Worm (Caenorhabditis elegans) whole organism, late embryonic: ENCODE measurements around the gene cutl-2.

Source experiments
- C38D4.7 ChIP-seq: fragments of 200-800 bp; sonication (Bioruptor generic); optimal IDR thresholded peaks from 2 replicates; lab custom pipeline; 2018; ENCODE audit warnings: mild to moderate bottlenecking, missing genetic modification characterization, moderate library complexity, missing compliant biosample characterization
- F13H6.1 ChIP-seq: sonication (generic microtip); optimal IDR thresholded peaks from 2 replicates; lab custom pipeline; 2016; ENCODE audit warnings: missing genetic modification characterization, missing compliant biosample characterization
- K02D7.2 ChIP-seq: sonication (generic microtip); optimal IDR thresholded peaks from 2 replicates; lab custom pipeline; 2017; ENCODE audit warnings: mild to moderate bottlenecking, missing genetic modification characterization, missing compliant biosample characterization
- Y22D7AL.16 ChIP-seq: sonication (generic microtip); optimal IDR thresholded peaks from 2 replicates; lab custom pipeline; 2016; ENCODE audit warnings: missing genetic modification characterization, missing compliant biosample characterization
- ceh-14 ChIP-seq: sonication (generic microtip); optimal IDR thresholded peaks from 2 replicates; lab custom pipeline; 2016; ENCODE audit warnings: missing genotype, missing genetic modification characterization, missing compliant biosample characterization
- ceh-18 ChIP-seq: sonication (generic microtip); optimal IDR thresholded peaks from 2 replicates; lab custom pipeline; 2016; ENCODE audit warnings: missing genetic modification characterization, missing compliant biosample characterization
- ceh-2 ChIP-seq: sonication (generic microtip); optimal IDR thresholded peaks from 2 replicates; lab custom pipeline; 2016; ENCODE audit warnings: missing genotype, missing genetic modification characterization, missing compliant biosample characterization
- ceh-22 ChIP-seq: sonication (generic microtip); optimal IDR thresholded peaks from 2 replicates; lab custom pipeline; 2017; ENCODE audit warnings: missing biosample characterization, missing genetic modification characterization
- ceh-30 ChIP-seq: fragments of 150-350 bp; optimal IDR thresholded peaks from 2 replicates; lab custom pipeline; 2014; ENCODE audit warnings: missing biosample characterization, missing genetic modification characterization
- ceh-34 ChIP-seq: sonication (generic microtip); optimal IDR thresholded peaks from 2 replicates; lab custom pipeline; 2016; ENCODE audit warnings: mild to moderate bottlenecking, missing genetic modification characterization, missing compliant biosample characterization
- ceh-45 ChIP-seq: fragments of 200-800 bp; sonication (Bioruptor generic); IDR thresholded peaks from 2 replicates; pipeline ENCODE4 v1.3.6; 2022; ENCODE audit warnings: missing genetic modification reagents, missing genetic modification characterization, missing compliant biosample characterization
- ceh-48 ChIP-seq: sonication (generic microtip); optimal IDR thresholded peaks from 2 replicates; lab custom pipeline; 2016; ENCODE audit warnings: missing genetic modification characterization, inconsistent platforms, missing compliant biosample characterization
- dmd-4 ChIP-seq: sonication (generic microtip); optimal IDR thresholded peaks from 2 replicates; lab custom pipeline; 2016; ENCODE audit warnings: borderline replicate concordance, missing genetic modification characterization, missing compliant biosample characterization
- elt-2 ChIP-seq: sonication (generic microtip); optimal IDR thresholded peaks from 2 replicates; lab custom pipeline; 2016; ENCODE audit warnings: missing genetic modification reagents, missing genetic modification characterization, missing compliant biosample characterization
- ets-4 ChIP-seq: sonication (generic microtip); optimal IDR thresholded peaks from 2 replicates; lab custom pipeline; 2016; ENCODE audit warnings: missing genetic modification characterization, missing compliant biosample characterization
- eyg-1 ChIP-seq: sonication (generic microtip); optimal IDR thresholded peaks from 2 replicates; lab custom pipeline; 2016; ENCODE audit warnings: missing genotype, missing genetic modification characterization, missing compliant biosample characterization
- fax-1 ChIP-seq: sonication (generic microtip); optimal IDR thresholded peaks from 2 replicates; lab custom pipeline; 2016; ENCODE audit warnings: missing genotype, missing genetic modification characterization, missing compliant biosample characterization
- gmeb-2 ChIP-seq: sonication (generic microtip); optimal IDR thresholded peaks from 2 replicates; lab custom pipeline; 2016; ENCODE audit warnings: missing genetic modification characterization, inconsistent platforms, missing compliant biosample characterization
- hlh-13 ChIP-seq: fragments of 200-800 bp; sonication (Bioruptor generic); optimal IDR thresholded peaks from 2 replicates; lab custom pipeline; 2018; ENCODE audit warnings: mild to moderate bottlenecking, missing genetic modification characterization, missing compliant biosample characterization
- hlh-30 ChIP-seq: sonication (generic microtip); optimal IDR thresholded peaks from 2 replicates; lab custom pipeline; 2017; ENCODE audit warnings: antibody characterized with exemption, missing genetic modification characterization, missing compliant biosample characterization; ENCODE audit not compliant: insufficient read depth
- hlh-6 ChIP-seq: sonication (generic microtip); optimal IDR thresholded peaks from 2 replicates; lab custom pipeline; 2016; ENCODE audit warnings: missing genotype, missing genetic modification characterization, missing compliant biosample characterization
- hlh-8 ChIP-seq: sonication (generic microtip); optimal IDR thresholded peaks from 2 replicates; lab custom pipeline; 2016; ENCODE audit warnings: missing genotype, missing genetic modification characterization, missing compliant biosample characterization
- lin-11 ChIP-seq: fragments of 200-800 bp; sonication (Bioruptor generic); optimal IDR thresholded peaks from 2 replicates; lab custom pipeline; 2018; ENCODE audit warnings: mild to moderate bottlenecking, missing genetic modification characterization, missing compliant biosample characterization
- mec-3 ChIP-seq: sonication (generic microtip); optimal IDR thresholded peaks from 2 replicates; lab custom pipeline; 2016; ENCODE audit warnings: borderline replicate concordance, missing genetic modification characterization, missing compliant biosample characterization
- nfya-1 ChIP-seq: sonication (generic microtip); optimal IDR thresholded peaks from 2 replicates; lab custom pipeline; 2017; ENCODE audit warnings: missing genetic modification characterization, mild to moderate bottlenecking, missing compliant biosample characterization, antibody characterized with exemption, moderate library complexity
- nhr-232 ChIP-seq: sonication (generic microtip); optimal IDR thresholded peaks from 2 replicates; lab custom pipeline; 2016; ENCODE audit warnings: missing genetic modification characterization, missing compliant biosample characterization
- npax-4 ChIP-seq: sonication (generic microtip); optimal IDR thresholded peaks from 2 replicates; lab custom pipeline; 2016; ENCODE audit warnings: missing genetic modification characterization, missing compliant biosample characterization
- pag-3 ChIP-seq: sonication (generic microtip); optimal IDR thresholded peaks from 2 replicates; lab custom pipeline; 2016; ENCODE audit warnings: missing compliant biosample characterization, missing genetic modification characterization, borderline replicate concordance
- pat-9 ChIP-seq: fragments of 200-800 bp; sonication (Bioruptor generic); optimal IDR thresholded peaks from 2 replicates; lab custom pipeline; 2018; ENCODE audit warnings: mild to moderate bottlenecking, missing genetic modification characterization, moderate library complexity, missing compliant biosample characterization
- pqm-1 ChIP-seq: sonication (generic microtip); optimal IDR thresholded peaks from 2 replicates; lab custom pipeline; 2016; ENCODE audit warnings: missing genetic modification characterization, missing compliant biosample characterization
- pros-1 ChIP-seq: fragments of 150-350 bp; optimal IDR thresholded peaks from 2 replicates; lab custom pipeline; 2014; ENCODE audit warnings: missing biosample characterization, missing genetic modification reagents, missing genetic modification characterization
- rnt-1 ChIP-seq: sonication (generic microtip); optimal IDR thresholded peaks from 2 replicates; lab custom pipeline; 2016; ENCODE audit warnings: missing genetic modification characterization, missing compliant biosample characterization
- syd-9 ChIP-seq: sonication (generic microtip); optimal IDR thresholded peaks from 2 replicates; lab custom pipeline; 2016; ENCODE audit warnings: mild to moderate bottlenecking, missing genetic modification characterization, moderate library complexity, missing compliant biosample characterization
- tbx-2 ChIP-seq: sonication (generic microtip); optimal IDR thresholded peaks from 2 replicates; lab custom pipeline; 2016; ENCODE audit warnings: missing genetic modification characterization, missing compliant biosample characterization
- unc-3 ChIP-seq, 2 experiments: fragments of 200-800 bp in 1 of 2; sonication (Bioruptor generic) in 1 of 2; sonication (generic microtip) in 1 of 2; conservative IDR thresholded peaks in 1 of 2; optimal IDR thresholded peaks in 1 of 2; 2 replicates each; pipeline versions ENCODE4 v1.3.6 to Lab custom; 2016 to 2022; ENCODE audit warnings: missing compliant biosample characterization in 2 of 2, missing genetic modification characterization in 2 of 2, missing genetic modification reagents in 1 of 2
- unc-86 ChIP-seq: sonication (generic microtip); optimal IDR thresholded peaks from 2 replicates; lab custom pipeline; 2016; ENCODE audit warnings: missing genetic modification characterization, missing compliant biosample characterization
- zip-5 ChIP-seq: sonication (generic microtip); optimal IDR thresholded peaks from 2 replicates; lab custom pipeline; 2016; ENCODE audit warnings: missing genetic modification characterization, missing compliant biosample characterization
- ztf-16 ChIP-seq: sonication (generic microtip); optimal IDR thresholded peaks from 2 replicates; lab custom pipeline; 2017; ENCODE audit warnings: missing genetic modification characterization, missing compliant biosample characterization

The cutl-2 gene

DNA sequence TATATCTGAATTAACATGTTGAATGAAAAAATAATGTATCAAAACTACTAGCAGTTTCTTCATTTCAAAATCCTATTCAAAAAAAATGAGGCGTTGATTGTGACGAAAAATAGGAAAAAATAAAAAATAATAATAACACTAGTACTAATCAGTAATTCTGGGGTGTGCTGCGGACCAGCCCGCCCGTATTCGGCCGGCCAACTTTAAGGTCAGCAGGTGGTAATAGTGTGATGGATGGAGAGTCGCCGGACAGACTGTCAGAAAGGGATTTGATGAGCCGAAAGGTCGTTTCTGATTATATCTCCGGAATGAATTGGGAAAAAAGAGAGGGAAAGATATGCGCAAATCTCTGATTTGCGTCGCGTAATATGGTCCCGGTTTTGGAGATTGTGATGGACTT is at the start of gene cutl-2:
Gene cutl-2, minus strand, starts transcription at position 210 of the 400 bp plus-strand sequence.
- TF ChIP-seq npax-4 (tag; lab: Kevin White, UChicago) (no peak), ceh-18 (no peak), ets-4 (tag; lab: Kevin White, UChicago) (no peak), F13H6.1 (no peak), ceh-34 (tag; lab: Kevin White, UChicago) (no peak), dmd-4 (no peak), ztf-16 (tag; lab: Kevin White, UChicago) (no peak), ceh-2 (tag; lab: Kevin White, UChicago) (no peak), hlh-30 (no peak), ceh-30 (tag; lab: Kevin White, UChicago) (no peak), unc-3 (GFP tag; conservative IDR thresholded peaks at IDR 0.05; lab: Robert Waterston, UW) (no peak), unc-3 (tag; optimal IDR thresholded peaks at IDR 0.05; lab: Kevin White, UChicago) (no peak), nfya-1 (no peak), hlh-6 (tag; lab: Kevin White, UChicago) (no peak)

DNA sequence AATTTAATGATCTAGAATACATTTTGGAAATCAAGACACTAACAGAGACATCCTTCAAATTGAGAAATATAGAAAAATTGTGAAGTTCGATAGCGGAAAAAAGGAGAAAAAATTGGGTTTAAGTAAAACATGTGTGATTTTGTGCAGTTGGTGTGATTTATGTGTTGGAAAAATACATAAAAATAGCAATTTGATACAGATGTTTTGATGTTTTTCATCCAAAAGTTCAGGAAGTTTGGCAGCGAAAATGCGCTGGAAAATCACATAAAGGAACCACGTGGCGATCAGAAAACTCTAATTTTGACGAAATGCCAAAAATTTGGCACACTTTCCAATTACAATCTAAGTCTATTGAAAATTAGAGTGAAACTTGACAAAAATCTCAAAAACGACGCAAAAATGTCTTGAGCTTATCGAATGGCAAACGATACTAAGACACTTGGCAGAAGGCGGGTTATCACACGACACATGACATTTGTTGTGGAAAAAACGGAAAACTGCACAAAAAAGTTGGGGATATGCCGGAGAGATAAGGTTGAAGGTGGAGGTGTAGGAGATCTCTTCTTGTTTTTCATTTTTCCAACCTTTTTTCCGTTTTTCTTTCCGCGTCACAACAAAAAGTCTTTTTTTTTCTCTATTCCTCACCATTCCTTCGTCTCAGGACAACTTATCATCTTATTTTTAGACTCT is 49.6 kb upstream of the cutl-2 start, which contains the start of gene ZK1321.4:
Gene ZK1321.4, minus strand, starts transcription at position 51 of the 690 bp plus-strand sequence.
- no peak for TF ChIP-seq ceh-22 (tag; lab: Kevin White, UChicago)
- TF ChIP-seq K02D7.2 (tag; lab: Kevin White, UChicago), result no peak
- no peak for TF ChIP-seq eyg-1

- TF ChIP-seq unc-86 (tag; lab: Kevin White, UChicago) (no peak), nfya-1 (peak; percentile 68), mec-3 (tag; lab: Kevin White, UChicago) (no peak), eyg-1 (no peak), hlh-8 (tag; lab: Kevin White, UChicago) (no peak), zip-5 (tag; lab: Kevin White, UChicago) (no peak), gmeb-2 (tag; lab: Kevin White, UChicago) (no peak), hlh-13 (GFP tag; lab: Kevin White, UChicago) (no peak), pag-3 (tag; lab: Kevin White, UChicago) (no peak), ceh-22 (tag; lab: Kevin White, UChicago) (no peak), pat-9 (tag; lab: Kevin White, UChicago) (no peak), lin-11 (no peak), C38D4.7 (GFP tag; lab: Kevin White, UChicago) (no peak), rnt-1 (tag; lab: Kevin White, UChicago) (no peak), ceh-14 (tag; lab: Kevin White, UChicago) (no peak), hlh-30 (peak; percentile 24), hlh-6 (tag; lab: Kevin White, UChicago) (no peak), ceh-48 (tag; lab: Kevin White, UChicago) (no peak), pqm-1 (tag; lab: Kevin White, UChicago) (no peak), ceh-45 (GFP tag; lab: Robert Waterston, UW) (no peak), elt-2 (tag; lab: Kevin White, UChicago) (peak; percentile 50), fax-1 (no peak), Y22D7AL.16 (tag; lab: Kevin White, UChicago) (no peak), tbx-2 (tag; lab: Kevin White, UChicago) (peak; percentile 47), nhr-232 (tag; lab: Kevin White, UChicago) (no peak), K02D7.2 (tag; lab: Kevin White, UChicago) (no peak), dmd-4 (no peak), ceh-34 (tag; lab: Kevin White, UChicago) (no peak), pros-1 (tag; lab: Kevin White, UChicago) (no peak), syd-9 (tag; lab: Kevin White, UChicago) (no peak)
- TF ChIP-seq, all 69 proteins: peak for 4
These were observed 45.5 kb upstream of the cutl-2 start, which contains the start of gene aqp-10 for ce11 chrII:9769797-9770520. Gene aqp-10 (minus strand): TSS chrII:9769847.
